Worm (Caenorhabditis elegans): ENCODE data around the gene pafo-1.

Gene pafo-1

DNA sequence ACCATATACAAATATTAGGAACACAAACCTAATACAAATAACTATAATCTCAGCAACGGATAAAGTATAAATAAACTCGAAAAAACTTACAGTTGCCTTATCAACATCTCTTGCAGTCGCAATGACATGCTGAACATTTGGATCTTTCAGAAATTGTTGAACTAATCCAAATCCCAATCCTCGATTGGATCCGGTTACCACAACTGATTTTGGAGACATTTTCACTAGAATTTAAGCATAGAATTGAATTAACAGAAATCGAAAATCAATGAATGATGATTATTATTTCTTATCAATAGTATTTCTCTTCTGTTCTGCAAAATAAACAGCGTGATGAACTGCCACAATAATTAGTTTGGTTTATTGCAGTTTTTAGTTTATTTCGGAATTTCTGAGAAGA lies 1.3 kb upstream of the pafo-1 start, which contains the start of the genes C55A6.11 and C55A6.7 (continued):
- no peak for TF ChIP-seq let-607 (tag; optimal IDR thresholded peaks at IDR 0.05)
- TF ChIP-seq pha-4 (tag; optimal IDR thresholded peaks at IDR 0.05), result no peak
- TF ChIP-seq xnd-1 (tag; optimal IDR thresholded peaks at IDR 0.05), result no peak
- no peak for TF ChIP-seq lin-35 (GFP tag; optimal IDR thresholded peaks at IDR 0.05)

DNA sequence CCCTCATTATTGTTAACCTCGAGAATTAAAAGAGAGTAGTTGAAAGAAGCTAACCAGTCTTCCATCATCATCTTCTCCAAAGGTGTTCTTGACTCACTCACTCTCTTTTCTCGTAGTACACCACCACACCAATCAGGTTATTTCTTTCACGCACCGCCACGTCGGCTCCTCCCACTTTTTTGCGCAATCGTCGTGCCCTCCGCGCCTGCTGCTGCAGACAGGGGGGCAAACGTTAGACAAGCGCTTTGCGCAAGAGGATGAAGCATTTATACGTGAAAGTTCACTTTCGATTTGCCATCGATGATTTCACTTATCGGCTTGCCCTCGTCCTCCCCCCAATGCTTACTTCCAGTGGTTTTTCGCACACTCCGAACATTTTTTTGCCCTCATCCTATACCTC lies 3.8 kb downstream of the pafo-1 start:
- TF ChIP-seq ztf-3 (GFP tag; optimal IDR thresholded peaks at IDR 0.05) (no peak), zfh-2 (GFP tag; conservative IDR thresholded peaks at IDR 0.05) (peak; percentile 69)

DNA sequence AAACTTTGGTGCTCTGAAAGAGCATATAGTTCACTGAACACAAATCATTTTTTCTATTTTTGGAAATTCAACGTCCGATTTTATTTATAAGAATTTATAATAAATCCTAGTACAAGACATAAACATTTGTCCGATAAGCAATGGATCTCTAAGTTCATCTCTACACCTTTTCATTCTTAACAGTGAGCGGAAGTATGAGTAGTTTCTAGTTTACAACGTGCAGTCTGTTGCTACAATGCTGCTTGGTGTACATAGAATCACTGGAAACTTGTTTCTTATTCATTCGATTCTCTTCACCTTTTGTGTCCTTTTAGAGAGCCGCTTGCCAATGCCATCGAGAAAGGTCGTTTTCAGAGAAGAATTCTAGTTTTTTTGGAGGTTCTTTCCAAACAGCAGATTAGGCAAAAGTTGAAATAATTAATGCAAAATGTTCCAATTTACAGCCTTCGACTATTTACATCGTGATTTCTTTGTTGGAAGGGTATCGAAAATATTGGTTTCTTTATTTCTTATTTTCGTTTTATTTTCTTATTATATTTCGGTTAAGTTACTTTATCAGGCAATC lies 5.5 kb downstream of the pafo-1 start:
- TF ChIP-seq atf-7 (tag; optimal IDR thresholded peaks at IDR 0.05) (no peak), tlf-1 (GFP tag; optimal IDR thresholded peaks at IDR 0.05) (no peak), nfya-2 (GFP tag; IDR thresholded peaks at IDR 0.05) (no peak), F33H1.4 (GFP tag; IDR thresholded peaks at IDR 0.05) (no peak), D2030.7 (GFP tag; IDR thresholded peaks at IDR 0.05) (no peak), attf-5 (GFP tag; optimal IDR thresholded peaks at IDR 0.05) (no peak)

DNA sequence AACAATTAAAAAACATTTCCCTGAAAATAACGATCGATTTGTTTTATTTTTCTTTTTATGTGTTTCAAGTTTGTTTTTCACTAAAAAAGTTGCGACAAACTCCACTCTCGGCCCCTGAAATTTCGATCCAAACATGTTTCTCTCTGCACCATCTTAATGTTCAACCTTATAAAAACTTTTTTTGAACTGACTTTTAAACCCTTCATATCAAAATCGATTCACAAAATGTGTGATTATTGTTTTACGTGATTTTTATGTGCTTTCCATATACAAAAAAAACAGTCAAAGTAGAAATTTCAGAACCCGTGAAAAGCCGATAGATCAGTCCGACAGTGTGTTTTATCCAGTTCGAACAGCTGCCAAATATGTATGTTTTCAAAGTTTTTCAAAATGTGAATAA lies 6.0 kb downstream of the pafo-1 start, which contains the start of gene ccch-1:
TSS of gene ccch-1 (plus strand) at position 301 of the 400 bp plus-strand sequence.
- TF ChIP-seq gei-17 (GFP tag; optimal IDR thresholded peaks at IDR 0.05), result no peak
- TF ChIP-seq F49E8.2 (tag; optimal IDR thresholded peaks at IDR 0.05; ENCODE audit: insufficient read depth), result no peak
- no peak for TF ChIP-seq hsf-1 (GFP tag; IDR thresholded peaks at IDR 0.05)
- no peak for TF ChIP-seq ztf-3 (GFP tag; optimal IDR thresholded peaks at IDR 0.05)
- TF ChIP-seq let-526 (GFP tag; IDR thresholded peaks at IDR 0.05), result no peak

DNA sequence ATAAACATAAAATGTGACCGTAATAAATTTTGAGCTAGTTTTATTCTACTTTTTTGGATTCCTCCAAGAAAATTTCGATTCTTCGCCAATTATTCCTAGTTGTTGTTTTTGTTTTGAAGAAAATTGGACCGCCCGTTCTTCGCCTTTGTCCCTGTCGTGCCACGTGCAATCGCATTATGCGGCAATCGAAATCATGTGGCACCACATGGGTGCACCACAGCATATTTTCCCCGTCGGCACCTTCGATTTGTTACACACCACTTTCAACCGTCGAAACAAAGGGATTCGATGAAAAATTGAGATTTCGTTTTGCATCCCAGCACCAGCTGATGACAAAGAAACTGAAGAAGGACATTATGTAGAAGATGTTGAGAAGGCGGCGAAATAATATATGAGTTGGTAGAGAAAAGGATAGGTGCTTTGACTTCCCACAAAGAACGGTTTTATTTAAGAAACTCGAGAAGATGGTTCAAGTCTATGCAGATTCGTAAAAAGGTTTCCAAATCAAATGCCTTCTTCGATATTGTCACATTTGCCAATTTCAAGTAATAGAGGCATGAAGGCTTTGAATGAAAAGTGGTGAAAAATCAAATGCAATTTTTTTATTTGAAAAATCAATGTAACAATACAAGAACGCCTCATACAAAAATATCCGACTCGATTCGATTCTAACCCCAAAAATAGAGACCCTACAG lies 7.3 kb downstream of the pafo-1 start:
- TF ChIP-seq Y53G8AR.9 (GFP tag; conservative IDR thresholded peaks at IDR 0.05), result no peak
- TF ChIP-seq C17E4.6 (GFP tag; IDR thresholded peaks at IDR 0.05), result no peak
- TF ChIP-seq tbx-9 (tag; optimal IDR thresholded peaks at IDR 0.05; ENCODE audit: borderline replicate concordance), result no peak
- no peak for TF ChIP-seq Y67H2A.10 (GFP tag; conservative IDR thresholded peaks at IDR 0.05)
- TF ChIP-seq nhr-90 (tag; optimal IDR thresholded peaks at IDR 0.05), result no peak
- TF ChIP-seq T26A5.8 (tag; optimal IDR thresholded peaks at IDR 0.05), result no peak
- no peak for TF ChIP-seq F55B11.4 (tag; optimal IDR thresholded peaks at IDR 0.05; ENCODE audit: borderline replicate concordance, insufficient read depth)
- TF ChIP-seq ccch-3 (GFP tag; optimal IDR thresholded peaks at IDR 0.05), result no peak
- no peak for TF ChIP-seq aptf-3 (GFP tag; IDR thresholded peaks at IDR 0.05)

DNA sequence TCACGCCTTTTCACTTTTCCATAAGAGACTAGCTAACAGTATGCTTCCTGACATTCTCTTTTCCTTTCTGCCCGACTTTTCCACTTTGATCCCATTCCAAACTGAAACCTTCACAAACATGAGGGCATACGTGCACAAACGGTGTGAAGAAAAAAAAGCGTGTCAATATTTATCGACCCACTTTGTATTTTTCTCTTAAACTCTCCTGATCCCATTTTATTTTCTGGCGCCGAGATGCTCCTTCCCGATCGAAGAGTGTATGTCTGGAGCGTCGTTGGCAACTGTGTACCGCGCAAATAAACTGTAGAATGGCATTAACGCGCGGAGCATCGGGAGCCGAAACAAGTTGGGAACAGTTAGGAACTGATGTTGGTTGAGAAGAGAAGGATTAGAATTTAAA lies 8.0 kb downstream of the pafo-1 start:
- TF ChIP-seq Y53F4B.3 (GFP tag; IDR thresholded peaks at IDR 0.05) (no peak), cebp-2 (GFP tag; IDR thresholded peaks at IDR 0.05) (no peak), madf-10 (tag; optimal IDR thresholded peaks at IDR 0.05) (no peak), attf-5 (GFP tag; optimal IDR thresholded peaks at IDR 0.05) (no peak), dox-1 (GFP tag; IDR thresholded peaks at IDR 0.05) (no peak)
